Fruit fly (Drosophila melanogaster) whole organism, prepupa: Measurements from ENCODE around the gene modSP.

ENCODE experiments used
- Blimp-1 ChIP-seq: fragments of 200-800 bp; sonication (Bioruptor generic); optimal IDR thresholded peaks from 3 replicates; lab custom pipeline; 2017; ENCODE audit warnings: missing biosample characterization, missing genetic modification characterization, mild to moderate bottlenecking, moderate library complexity, missing genetic modification reagents
- CG10669 ChIP-seq: fragments of 200-800 bp; sonication (Bioruptor generic); optimal IDR thresholded peaks from 3 replicates; lab custom pipeline; 2018; ENCODE audit warnings: missing biosample characterization, mild to moderate bottlenecking, missing genetic modification characterization, moderate library complexity
- CG11294 ChIP-seq: fragments of 200-800 bp; sonication (Bioruptor generic); IDR thresholded peaks from 2 replicates; pipeline ENCODE4 v1.3.6; 2022; ENCODE audit warnings: missing biosample characterization, missing genetic modification characterization
- CG1621 ChIP-seq: fragments of 200-800 bp; sonication (Bioruptor generic); optimal IDR thresholded peaks from 3 replicates; lab custom pipeline; 2018; ENCODE audit warnings: missing biosample characterization, mild to moderate bottlenecking, missing genetic modification characterization
- CG16779 ChIP-seq: fragments of 200-800 bp; sonication (Bioruptor generic); optimal IDR thresholded peaks from 3 replicates; lab custom pipeline; 2017; ENCODE audit warnings: missing biosample characterization, mild to moderate bottlenecking, missing genetic modification characterization
- CG32006 ChIP-seq: fragments of 200-800 bp; sonication (Bioruptor generic); optimal IDR thresholded peaks from 3 replicates; lab custom pipeline; 2017; ENCODE audit warnings: missing biosample characterization, mild to moderate bottlenecking, missing genetic modification characterization
- CG3919 ChIP-seq: fragments of 200-800 bp; sonication (Bioruptor generic); optimal IDR thresholded peaks from 3 replicates; lab custom pipeline; 2016; ENCODE audit warnings: missing biosample characterization, missing genetic modification characterization
- CG4318 ChIP-seq: fragments of 200-800 bp; sonication (Bioruptor generic); optimal IDR thresholded peaks from 3 replicates; lab custom pipeline; 2017; ENCODE audit warnings: missing biosample characterization, mild to moderate bottlenecking, missing genetic modification characterization
- CG6163 ChIP-seq: fragments of 200-800 bp; sonication (Bioruptor generic); IDR thresholded peaks from 3 replicates; pipeline ENCODE4 v1.3.6; 2022; ENCODE audit warnings: missing biosample characterization, missing genetic modification characterization
- CG6276 ChIP-seq: fragments of 200-800 bp; sonication (Bioruptor generic); optimal IDR thresholded peaks from 2 replicates; lab custom pipeline; 2017; ENCODE audit warnings: missing biosample characterization, mild to moderate bottlenecking, missing genetic modification characterization
- CG6792 ChIP-seq: fragments of 200-800 bp; sonication (Bioruptor generic); optimal IDR thresholded peaks from 3 replicates; lab custom pipeline; 2016; ENCODE audit warnings: missing biosample characterization, missing genetic modification characterization
- CG6808 ChIP-seq: fragments of 200-800 bp; sonication (Bioruptor generic); optimal IDR thresholded peaks from 3 replicates; lab custom pipeline; 2017; ENCODE audit warnings: missing biosample characterization, missing genetic modification characterization, mild to moderate bottlenecking, moderate library complexity, missing genetic modification reagents
- CG6854 ChIP-seq: fragments of 200-800 bp; sonication (Bioruptor generic); optimal IDR thresholded peaks from 2 replicates; lab custom pipeline; 2017; ENCODE audit warnings: missing biosample characterization, mild to moderate bottlenecking, missing genetic modification characterization
- CG8119 ChIP-seq: fragments of 200-800 bp; sonication (Bioruptor generic); IDR thresholded peaks from 3 replicates; pipeline ENCODE4 v1.3.6; 2022; ENCODE audit warnings: missing biosample characterization, missing genetic modification characterization
- Eip75B ChIP-seq: fragments of 200-800 bp; sonication (Bioruptor generic); optimal IDR thresholded peaks from 3 replicates; lab custom pipeline; 2016; ENCODE audit warnings: missing biosample characterization, missing genetic modification characterization
- Eip78C ChIP-seq: fragments of 200-800 bp; sonication (Bioruptor generic); peaks from one replicate; lab custom pipeline; 2016; ENCODE audit warnings: missing biosample characterization, missing genetic modification characterization
- Eip93F ChIP-seq: fragments of 200-800 bp; sonication (Bioruptor generic); optimal IDR thresholded peaks from 2 replicates; lab custom pipeline; 2016; ENCODE audit warnings: missing biosample characterization, mild to moderate bottlenecking, missing genetic modification characterization
- Ets21C ChIP-seq: fragments of 200-800 bp; sonication (Bioruptor generic); optimal IDR thresholded peaks from 3 replicates; lab custom pipeline; 2016; ENCODE audit warnings: missing biosample characterization, missing genetic modification characterization
- Hr38 ChIP-seq: sonication (Bioruptor generic); optimal IDR thresholded peaks from 2 replicates; lab custom pipeline; 2016; ENCODE audit warnings: missing biosample characterization, missing genetic modification characterization
- Hr4 ChIP-seq: fragments of 200-800 bp; sonication (Bioruptor generic); optimal IDR thresholded peaks from 3 replicates; lab custom pipeline; 2016; ENCODE audit warnings: missing biosample characterization, missing genetic modification characterization
- Lpt ChIP-seq: fragments of 200-800 bp; sonication (Bioruptor generic); optimal IDR thresholded peaks from 3 replicates; lab custom pipeline; 2016; ENCODE audit warnings: missing biosample characterization, missing genetic modification characterization
- OdsH ChIP-seq: fragments of 200-800 bp; sonication (Bioruptor generic); optimal IDR thresholded peaks from 3 replicates; lab custom pipeline; 2016; ENCODE audit warnings: missing biosample characterization, missing genetic modification characterization
- Smox ChIP-seq: fragments of 200-800 bp; sonication (Bioruptor generic); optimal IDR thresholded peaks from 3 replicates; lab custom pipeline; 2016; ENCODE audit warnings: missing biosample characterization, missing genetic modification characterization
- Sox14 ChIP-seq: fragments of 200-800 bp; sonication (Bioruptor generic); optimal IDR thresholded peaks from 3 replicates; lab custom pipeline; 2016; ENCODE audit warnings: missing biosample characterization, missing genetic modification characterization
- Sox15 ChIP-seq: fragments of 200-800 bp; sonication (Bioruptor generic); optimal IDR thresholded peaks from 3 replicates; lab custom pipeline; 2016; ENCODE audit warnings: missing biosample characterization, missing genetic modification characterization
- achi ChIP-seq: fragments of 200-800 bp; sonication (Bioruptor generic); optimal IDR thresholded peaks from 3 replicates; lab custom pipeline; 2016; ENCODE audit warnings: missing biosample characterization, missing genetic modification characterization
- dac ChIP-seq: fragments of 200-800 bp; sonication (Bioruptor generic); optimal IDR thresholded peaks from 2 replicates; lab custom pipeline; 2017; ENCODE audit warnings: missing biosample characterization, mild to moderate bottlenecking, missing genetic modification characterization
- dsx ChIP-seq: fragments of 200-800 bp; optimal IDR thresholded peaks from 3 replicates; lab custom pipeline; 2019; ENCODE audit warnings: missing biosample characterization, mild to moderate bottlenecking, missing genetic modification characterization, moderate library complexity; ENCODE audit not compliant: poor library complexity, severe bottlenecking
- esn ChIP-seq: fragments of 200-800 bp; sonication (Bioruptor generic); optimal IDR thresholded peaks from 2 replicates; lab custom pipeline; 2016; ENCODE audit warnings: missing biosample characterization, mild to moderate bottlenecking, missing genetic modification characterization, moderate library complexity
- fkh ChIP-seq: fragments of 200-800 bp; sonication (Bioruptor generic); optimal IDR thresholded peaks from 3 replicates; lab custom pipeline; 2017; ENCODE audit warnings: missing biosample characterization, mild to moderate bottlenecking, missing genetic modification characterization, moderate library complexity
- net ChIP-seq: fragments of 200-800 bp; sonication (Bioruptor generic); optimal IDR thresholded peaks from 3 replicates; lab custom pipeline; 2016; ENCODE audit warnings: missing biosample characterization, missing genetic modification characterization
- pdm3 ChIP-seq: fragments of 200-800 bp; sonication (Bioruptor generic); optimal IDR thresholded peaks from 3 replicates; lab custom pipeline; 2016; ENCODE audit warnings: missing biosample characterization, missing genetic modification characterization
- svp ChIP-seq: fragments of 200-800 bp; sonication (Bioruptor generic); peaks from one replicate; lab custom pipeline; 2016; ENCODE audit warnings: missing biosample characterization, missing genetic modification characterization
- topi ChIP-seq: fragments of 200-800 bp; sonication (Bioruptor generic); optimal IDR thresholded peaks from 3 replicates; lab custom pipeline; 2016; ENCODE audit warnings: missing biosample characterization, missing genetic modification characterization

modSP gene

DNA sequence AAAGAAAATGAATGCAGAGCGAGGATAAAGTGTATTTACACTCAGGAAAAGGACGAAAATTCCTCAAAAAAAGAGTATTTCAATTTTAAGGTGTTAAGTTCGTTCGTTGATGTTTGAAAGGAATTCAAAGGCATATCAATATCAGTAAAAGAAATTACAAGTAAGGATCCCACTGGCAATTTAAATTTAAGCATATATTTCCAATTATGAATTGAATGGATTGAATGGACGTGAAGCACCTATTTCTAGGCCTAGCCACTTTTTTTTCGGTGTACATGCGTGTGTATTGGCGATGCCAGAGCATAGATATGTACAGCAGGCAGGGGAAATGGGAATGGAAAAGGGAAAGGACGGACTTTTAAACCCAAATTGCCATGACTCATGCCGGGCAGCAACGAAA lies 24.9 kb downstream of the modSP start:
- TF ChIP-seq Eip78C (GFP tag; lab: Kevin White, UChicago): no peak
- TF ChIP-seq Sox15 (GFP tag; lab: Kevin White, UChicago): no peak
- TF ChIP-seq CG32006: no peak
- TF ChIP-seq dsx (GFP tag; lab: Kevin White, UChicago): no peak
- TF ChIP-seq CG6808 (GFP tag; lab: Kevin White, UChicago): no peak
- no peak for TF ChIP-seq dac (GFP tag; lab: Kevin White, UChicago)
- TF ChIP-seq Smox (GFP tag; lab: Kevin White, UChicago): no peak
- TF ChIP-seq svp (GFP tag; lab: Kevin White, UChicago): no peak
- no peak for TF ChIP-seq fkh (GFP tag; lab: Kevin White, UChicago)

DNA sequence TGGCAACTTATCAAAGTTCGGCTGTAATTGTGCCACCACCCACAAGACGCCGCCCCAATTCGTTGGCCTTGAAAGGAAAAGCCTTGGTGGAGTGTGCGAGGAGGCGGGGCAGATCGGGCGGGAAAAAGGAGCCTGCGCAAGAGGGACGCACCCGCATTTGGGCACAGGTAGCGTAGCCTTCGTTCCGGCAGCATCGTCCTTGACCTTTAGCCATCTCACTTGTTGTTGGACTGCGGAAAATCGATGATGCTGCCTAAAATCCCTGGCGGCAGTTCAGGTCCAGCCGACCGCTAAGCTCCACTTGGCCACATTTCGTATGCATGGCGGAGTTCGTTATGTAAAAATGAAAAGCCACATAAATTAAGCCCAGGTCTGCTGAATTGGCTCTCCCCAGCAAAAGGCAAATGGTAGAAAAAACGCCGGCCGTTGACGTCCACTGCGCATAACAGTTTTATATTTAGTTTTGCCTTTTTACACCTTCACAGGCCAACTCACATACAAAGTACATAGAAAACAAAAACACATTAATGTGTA lies 28.5 kb downstream of the modSP start:
- TF ChIP-seq CG4318 (GFP tag; lab: Kevin White, UChicago) (no peak), fkh (GFP tag; lab: Kevin White, UChicago) (peak; percentile 51), achi (GFP tag; lab: Kevin White, UChicago) (no peak), Eip93F (GFP tag; lab: Kevin White, UChicago) (no peak), OdsH (GFP tag; lab: Kevin White, UChicago) (no peak), esn (no peak), CG16779 (tag; lab: Kevin White, UChicago) (no peak), Sox14 (no peak)

DNA sequence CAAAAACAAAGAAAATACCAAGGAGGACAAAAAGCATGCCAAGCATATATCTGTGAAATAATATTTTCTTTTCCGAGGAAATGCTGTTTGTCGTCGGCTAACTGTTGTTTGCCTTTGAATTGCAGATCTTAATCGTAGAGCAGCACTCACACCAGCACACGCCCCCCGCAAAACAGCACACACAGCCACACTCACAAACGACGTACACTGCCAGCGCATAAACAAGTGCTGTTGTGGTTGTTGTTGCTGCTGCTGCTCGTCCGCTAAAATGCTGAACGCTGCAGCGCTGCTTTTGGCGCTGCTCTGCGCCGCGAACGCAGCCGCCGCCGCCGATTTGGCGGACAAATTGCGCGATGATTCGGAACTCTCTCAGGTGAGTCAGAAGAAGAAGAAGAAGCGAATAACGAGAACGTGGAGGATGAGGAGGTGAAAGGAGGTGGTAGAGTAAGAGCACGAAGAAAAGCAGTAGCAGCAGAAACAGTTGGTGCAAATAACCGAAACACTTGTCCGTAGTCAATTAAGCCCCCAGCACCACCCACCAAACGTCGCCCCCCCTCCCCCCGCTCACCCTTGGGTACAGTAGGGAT lies 29.5 kb downstream of the modSP start:
- TF ChIP-seq pdm3: no peak
- no peak for TF ChIP-seq CG6854 (GFP tag; lab: Kevin White, UChicago)
- TF ChIP-seq Eip75B (GFP tag; lab: Kevin White, UChicago): no peak
- no peak for TF ChIP-seq CG6276
- TF ChIP-seq topi (GFP tag; lab: Kevin White, UChicago): no peak
- TF ChIP-seq Sox15 (GFP tag; lab: Kevin White, UChicago): no peak
- TF ChIP-seq Ets21C (GFP tag; lab: Kevin White, UChicago): no peak
- no peak for TF ChIP-seq CG11294
- TF ChIP-seq Blimp-1 (GFP tag; lab: Kevin White, UChicago): no peak
- TF ChIP-seq Hr4 (GFP tag; lab: Kevin White, UChicago): no peak
- no peak for TF ChIP-seq Eip93F (GFP tag; lab: Kevin White, UChicago)
- TF ChIP-seq CG32006: no peak
- TF ChIP-seq Hr38 (GFP tag; lab: Kevin White, UChicago): no peak
- peak; percentile 33; the same call in 1 of the 3 replicates for TF ChIP-seq CG8119
- TF ChIP-seq net (GFP tag; lab: Kevin White, UChicago): no peak
- TF ChIP-seq dsx (GFP tag; lab: Kevin White, UChicago): no peak
- no peak for TF ChIP-seq CG6792 (GFP tag; lab: Kevin White, UChicago)
- TF ChIP-seq CG1621: peak; percentile 26
- TF ChIP-seq CG3919 (GFP tag; lab: Kevin White, UChicago): no peak
- peak; percentile 46 for TF ChIP-seq Eip78C (GFP tag; lab: Kevin White, UChicago)
- TF ChIP-seq CG6163 (GFP tag; lab: Robert Waterston, UW): 0 out of 3 replicates have a peak, but pooled peaks have one; percentile 29
- TF ChIP-seq esn: no peak
- no peak for TF ChIP-seq CG10669 (GFP tag; lab: Kevin White, UChicago)
- TF ChIP-seq dac (GFP tag; lab: Kevin White, UChicago): no peak
- no peak for TF ChIP-seq CG16779 (tag; lab: Kevin White, UChicago)
- no peak for TF ChIP-seq Smox (GFP tag; lab: Kevin White, UChicago)
- no peak for TF ChIP-seq Lpt (GFP tag; lab: Kevin White, UChicago)
